Worm (Caenorhabditis elegans) whole organism, L4 larva: ENCODE data around the gene rab-18.

Experiments
- D1046.2 ChIP-seq: fragments of 200-800 bp; sonication (Bioruptor generic); IDR thresholded peaks from 2 replicates; pipeline ENCODE4 v1.3.6; 2022; ENCODE audit warnings: missing genetic modification characterization, missing compliant biosample characterization
- F10B5.3 ChIP-seq: sonication (generic microtip); optimal IDR thresholded peaks from 2 replicates; lab custom pipeline; 2016; ENCODE audit warnings: mild to moderate bottlenecking, missing genetic modification characterization, missing compliant biosample characterization
- F26F4.8 ChIP-seq: fragments of 200-800 bp; sonication (Bioruptor generic); conservative IDR thresholded peaks from 2 replicates; pipeline ENCODE4 v1.3.6; 2022; ENCODE audit warnings: missing genetic modification characterization, missing compliant biosample characterization
- Y105C5A.15 ChIP-seq: fragments of 200-800 bp; sonication (Bioruptor generic); IDR thresholded peaks from 2 replicates; pipeline ENCODE4 v1.3.6; 2022; ENCODE audit warnings: missing genetic modification characterization, missing compliant biosample characterization
- Y48G9A.11 ChIP-seq: fragments of 200-800 bp; sonication (Bioruptor generic); IDR thresholded peaks from 2 replicates; pipeline ENCODE4 v1.3.6; 2022; ENCODE audit warnings: missing genetic modification reagents, missing genetic modification characterization, missing compliant biosample characterization
- Y75B8A.6 ChIP-seq: fragments of 200-800 bp; sonication (Bioruptor generic); IDR thresholded peaks from 2 replicates; pipeline ENCODE4 v1.3.6; 2022; ENCODE audit warnings: missing genetic modification reagents, missing genetic modification characterization, missing compliant biosample characterization
- ZK546.5 ChIP-seq, 2 experiments: sonication (generic microtip); optimal IDR thresholded peaks; 2 replicates each; lab custom pipeline; 2017; ENCODE audit warnings: missing biosample characterization in 2 of 2, missing genetic modification characterization in 2 of 2
- aly-2 ChIP-seq: sonication (generic microtip); optimal IDR thresholded peaks from 2 replicates; lab custom pipeline; 2018; ENCODE audit warnings: missing biosample characterization, missing genetic modification characterization
- ama-1 ChIP-seq: fragments of 150-350 bp; optimal IDR thresholded peaks from 2 replicates; lab custom pipeline; 2014; ENCODE audit warnings: inconsistent platforms, mixed read lengths
- ceh-20 ChIP-seq: fragments of 200-800 bp; sonication (Bioruptor generic); IDR thresholded peaks from 2 replicates; pipeline ENCODE4 v1.3.6; 2022; ENCODE audit warnings: missing genetic modification reagents, missing genetic modification characterization, missing compliant biosample characterization
- ceh-28 ChIP-seq: fragments of 150-350 bp; optimal IDR thresholded peaks from 2 replicates; lab custom pipeline; 2014; ENCODE audit warnings: missing biosample characterization, missing genetic modification reagents, missing genetic modification characterization
- daf-12 ChIP-seq: fragments of 150-350 bp; optimal IDR thresholded peaks from 2 replicates; lab custom pipeline; 2014; ENCODE audit warnings: missing biosample characterization, missing genetic modification reagents, missing genetic modification characterization
- daf-16 ChIP-seq, 3 experiments: sonication (generic microtip); optimal IDR thresholded peaks; 2 replicates each; lab custom pipeline; 2016 to 2017; ENCODE audit warnings: missing genetic modification characterization in 3 of 3, missing genetic modification reagents in 3 of 3, mild to moderate bottlenecking in 2 of 3, missing compliant biosample characterization in 2 of 3, missing biosample characterization in 1 of 3, moderate library complexity in 1 of 3
- dmd-9 ChIP-seq: fragments of 200-800 bp; sonication (Bioruptor generic); IDR thresholded peaks from 2 replicates; pipeline ENCODE4 v1.3.6; 2022; ENCODE audit warnings: missing genetic modification reagents, missing genetic modification characterization, missing compliant biosample characterization
- egl-43 ChIP-seq: fragments of 200-800 bp; sonication (Bioruptor generic); IDR thresholded peaks from 2 replicates; pipeline ENCODE4 v1.3.6; 2022; ENCODE audit warnings: missing genetic modification reagents, missing genetic modification characterization, missing compliant biosample characterization
- gei-8 ChIP-seq: fragments of 200-800 bp; sonication (Bioruptor generic); optimal IDR thresholded peaks from 2 replicates; lab custom pipeline; 2018; ENCODE audit warnings: mild to moderate bottlenecking, missing genetic modification characterization, missing compliant biosample characterization
- lin-13 ChIP-seq: fragments of 150-350 bp; optimal IDR thresholded peaks from 2 replicates; lab custom pipeline; 2014; ENCODE audit warnings: missing biosample characterization, missing genetic modification reagents, missing genetic modification characterization
- lin-39 ChIP-seq: fragments of 150-350 bp; optimal IDR thresholded peaks from 2 replicates; lab custom pipeline; 2014; ENCODE audit warnings: missing biosample characterization, missing genetic modification reagents, missing genetic modification characterization
- lir-3 ChIP-seq: sonication (generic microtip); optimal IDR thresholded peaks from 2 replicates; lab custom pipeline; 2016; ENCODE audit warnings: mild to moderate bottlenecking, missing genetic modification characterization, missing compliant biosample characterization
- lsy-2 ChIP-seq, 2 experiments: fragments of 150-350 bp in 1 of 2; sonication (generic microtip) in 1 of 2; optimal IDR thresholded peaks; 2 replicates each; lab custom pipeline; 2014 to 2017; ENCODE audit warnings: missing biosample characterization in 2 of 2, missing genetic modification characterization in 2 of 2
- mdl-1 ChIP-seq, 2 experiments: fragments of 150-350 bp in 1 of 2; sonication (generic microtip) in 1 of 2; optimal IDR thresholded peaks; 2 replicates each; lab custom pipeline; 2014 to 2017; ENCODE audit warnings: missing biosample characterization in 2 of 2, missing genetic modification characterization in 2 of 2
- mxl-2 ChIP-seq: fragments of 200-800 bp; sonication (Bioruptor generic); conservative IDR thresholded peaks from 2 replicates; pipeline ENCODE4 v1.3.6; 2022; ENCODE audit warnings: missing genetic modification reagents, missing genetic modification characterization, missing compliant biosample characterization
- nhr-10 ChIP-seq: fragments of 150-350 bp; optimal IDR thresholded peaks from 2 replicates; lab custom pipeline; 2014; ENCODE audit warnings: missing biosample characterization, missing genetic modification characterization
- nhr-11 ChIP-seq: fragments of 150-350 bp; optimal IDR thresholded peaks from 2 replicates; lab custom pipeline; 2014; ENCODE audit warnings: missing biosample characterization, missing genetic modification characterization
- nhr-25 ChIP-seq: sonication (generic microtip); optimal IDR thresholded peaks from 2 replicates; lab custom pipeline; 2017; ENCODE audit warnings: missing genetic modification characterization, mild to moderate bottlenecking, missing compliant biosample characterization, antibody characterized with exemption, moderate library complexity, borderline replicate concordance; ENCODE audit not compliant: insufficient read depth
- php-3 ChIP-seq: fragments of 200-800 bp; sonication (Bioruptor generic); IDR thresholded peaks from 2 replicates; pipeline ENCODE4 v1.3.6; 2022; ENCODE audit warnings: missing genetic modification reagents, missing genetic modification characterization, missing compliant biosample characterization
- sdz-12 ChIP-seq: fragments of 200-800 bp; sonication (Bioruptor generic); optimal IDR thresholded peaks from 2 replicates; lab custom pipeline; 2018; ENCODE audit warnings: mild to moderate bottlenecking, missing genetic modification characterization, missing compliant biosample characterization
- skn-1 ChIP-seq: fragments of 150-350 bp; optimal IDR thresholded peaks from 2 replicates; lab custom pipeline; 2014; ENCODE audit warnings: missing biosample characterization, missing genetic modification characterization
- spr-1 ChIP-seq: sonication (generic microtip); optimal IDR thresholded peaks from 2 replicates; lab custom pipeline; 2016; ENCODE audit warnings: mild to moderate bottlenecking, missing genetic modification characterization, missing compliant biosample characterization
- tag-97 ChIP-seq: fragments of 200-800 bp; sonication (Bioruptor generic); IDR thresholded peaks from 2 replicates; pipeline ENCODE4 v1.3.6; 2022; ENCODE audit warnings: missing genetic modification characterization, missing compliant biosample characterization
- tra-1 ChIP-seq: fragments of 200-800 bp; sonication (Bioruptor generic); IDR thresholded peaks from 2 replicates; pipeline ENCODE4 v1.3.6; 2022; ENCODE audit warnings: missing genetic modification reagents, missing genetic modification characterization, missing compliant biosample characterization
- unc-130 ChIP-seq: sonication (generic microtip); optimal IDR thresholded peaks from 2 replicates; lab custom pipeline; 2016; ENCODE audit warnings: missing genetic modification reagents, missing genetic modification characterization, missing compliant biosample characterization
- unc-62 ChIP-seq, 3 experiments: fragments of 150-350 bp in 1 of 3; sonication (generic microtip); optimal IDR thresholded peaks in 2 of 3; peaks in 1 of 3; 1 replicate in 1 of 3; 2 replicates in 2 of 3; lab custom pipeline; 2014 to 2017; ENCODE audit warnings: missing biosample characterization in 3 of 3, missing genetic modification characterization in 3 of 3, missing genetic modification reagents in 3 of 3, missing genotype in 1 of 3
- vab-7 ChIP-seq: fragments of 200-800 bp; sonication (Bioruptor generic); IDR thresholded peaks from 2 replicates; pipeline ENCODE4 v1.3.6; 2022; ENCODE audit warnings: missing genetic modification reagents, missing genetic modification characterization, missing compliant biosample characterization
- zag-1 ChIP-seq: fragments of 150-350 bp; optimal IDR thresholded peaks from 2 replicates; lab custom pipeline; 2014; ENCODE audit warnings: missing biosample characterization, missing genetic modification characterization
- zfp-2 ChIP-seq: sonication (generic microtip); optimal IDR thresholded peaks from 2 replicates; lab custom pipeline; 2016; ENCODE audit warnings: mild to moderate bottlenecking, missing genetic modification characterization, missing compliant biosample characterization
- zip-11 ChIP-seq: fragments of 200-800 bp; sonication (Bioruptor generic); IDR thresholded peaks from 2 replicates; pipeline ENCODE4 v1.3.6; 2022; ENCODE audit warnings: missing genetic modification characterization, missing compliant biosample characterization
- zip-2 ChIP-seq: fragments of 150-350 bp; optimal IDR thresholded peaks from 2 replicates; lab custom pipeline; 2014; ENCODE audit warnings: missing biosample characterization, missing genetic modification characterization

The rab-18 gene

ce11 chrIII:1102908-1103307 is 22.3 kb upstream of the rab-18 start, which contains the start of gene exc-6:
TSS of gene exc-6 (plus strand) at chrIII:1103208.
- TF ChIP-seq spr-1 (tag; lab: Kevin White, UChicago) (no peak), D1046.2 (GFP tag; lab: Robert Waterston, UW) (no peak), unc-62 (GFP tag; optimal IDR thresholded peaks at IDR 0.05 in 1 of 2; lab: Kevin White, UChicago) (peak in 1 of 2 experiments; percentile 61), unc-62 (tag; optimal IDR thresholded peaks at IDR 0.05; lab: Kevin White, UChicago) (no peak)

DNA sequence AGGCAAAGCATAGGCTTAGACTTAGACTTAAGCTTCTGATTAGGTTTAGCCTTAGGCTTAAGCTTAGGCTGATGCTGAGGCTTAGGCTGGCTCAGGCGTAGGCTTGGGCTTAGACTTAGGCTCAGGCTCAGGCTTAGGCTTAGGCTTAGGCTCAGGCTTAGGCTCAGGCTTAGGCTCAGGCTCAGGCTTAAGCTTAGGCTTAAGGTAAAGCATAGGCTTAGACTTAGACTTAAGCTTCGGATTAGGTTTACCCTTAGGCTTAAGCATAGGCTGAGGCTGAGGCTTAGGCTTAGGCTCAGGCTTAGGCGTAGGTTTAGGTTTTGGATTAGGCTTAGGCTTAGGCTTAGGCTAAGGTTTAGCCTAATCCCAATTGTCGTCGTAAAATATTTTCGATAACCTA is 18.9 kb upstream of the rab-18 start:
- TF ChIP-seq php-3 (GFP tag; lab: Robert Waterston, UW) (no peak), dmd-9 (GFP tag; lab: Robert Waterston, UW) (no peak), lsy-2 (tag; optimal IDR thresholded peaks at IDR 0.05; lab: Kevin White, UChicago) (no peak), ZK546.5 (tag; optimal IDR thresholded peaks at IDR 0.05; lab: Kevin White, UChicago) (no peak), daf-16 (GFP tag; optimal IDR thresholded peaks at IDR 0.05; lab: Kevin White, UChicago) (no peak), daf-16 (tag; optimal IDR thresholded peaks at IDR 0.05; lab: Kevin White, UChicago) (no peak), F26F4.8 (GFP tag; lab: Robert Waterston, UW) (no peak), vab-7 (GFP tag; lab: Robert Waterston, UW) (no peak), ceh-20 (GFP tag; lab: Robert Waterston, UW) (no peak), lir-3 (tag; lab: Kevin White, UChicago) (no peak), F10B5.3 (tag; lab: Kevin White, UChicago) (no peak), skn-1 (tag; lab: Kevin White, UChicago) (no peak), zip-2 (tag; lab: Kevin White, UChicago) (no peak), nhr-25 (tag; lab: Kevin White, UChicago) (no peak), Y105C5A.15 (no peak), zfp-2 (tag; lab: Kevin White, UChicago) (no peak), gei-8 (no peak), egl-43 (GFP tag; lab: Robert Waterston, UW) (no peak), lin-13 (no peak), nhr-10 (tag; lab: Kevin White, UChicago) (no peak)
- TF ChIP-seq, all 104 proteins: peak for 0

DNA sequence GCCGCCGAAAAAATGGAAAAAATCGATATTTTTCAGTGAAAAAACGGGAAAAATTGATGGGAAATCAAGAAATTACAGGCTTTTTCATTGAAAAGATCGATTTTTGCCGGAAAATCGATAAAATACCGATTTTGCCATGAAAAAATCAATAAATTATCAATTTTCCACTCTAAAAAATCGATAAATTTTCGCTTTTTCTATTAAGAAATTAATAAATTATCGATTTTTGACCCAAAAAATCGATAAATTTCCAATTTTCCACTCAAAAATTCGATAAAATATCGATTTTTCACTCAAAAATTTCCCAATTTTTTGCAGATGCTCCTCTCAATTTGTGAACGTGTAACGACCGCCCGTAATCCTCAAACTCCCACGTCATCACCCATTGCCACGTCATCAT is 13.8 kb upstream of the rab-18 start:
- peak; percentile 86 for TF ChIP-seq ceh-28 (tag; lab: Kevin White, UChicago)
- no peak for TF ChIP-seq ama-1

DNA sequence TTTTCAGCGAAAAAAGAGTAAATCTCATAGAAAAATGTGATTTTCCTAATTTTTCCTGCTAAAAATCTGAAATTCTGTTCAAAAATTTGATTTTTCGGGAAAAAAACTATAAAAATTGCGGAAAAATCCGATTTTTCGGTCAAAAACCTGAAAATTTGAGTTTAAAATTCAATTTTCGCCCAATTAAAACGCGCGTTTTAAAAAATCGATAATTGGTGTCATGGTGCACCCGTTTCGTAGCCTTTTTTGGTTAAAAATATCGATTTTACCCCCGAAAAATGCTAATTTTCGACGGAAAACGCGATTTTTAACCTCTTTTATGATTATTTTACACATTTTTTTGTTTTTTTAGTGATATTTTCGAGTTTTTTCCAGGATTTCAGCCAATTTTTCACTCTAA is 4.4 kb upstream of the rab-18 start:
- TF ChIP-seq daf-12 = no peak
- TF ChIP-seq ceh-28 (tag; lab: Kevin White, UChicago) = peak; percentile 48

ce11 chrIII:1081101-1081500 is 526 bp upstream of the rab-18 start, which contains the start of gene par-2:
TSS of gene par-2 (plus strand) at chrIII:1081401.
- no peak for TF ChIP-seq zag-1
- TF ChIP-seq Y75B8A.6 = no peak
- no peak for TF ChIP-seq sdz-12 (GFP tag; lab: Kevin White, UChicago)
- TF ChIP-seq unc-130 = no peak
- TF ChIP-seq zip-11 (GFP tag; lab: Robert Waterston, UW) = no peak
- no peak for TF ChIP-seq nhr-11 (tag; lab: Kevin White, UChicago)
- no peak for TF ChIP-seq mdl-1 (tag; optimal IDR thresholded peaks at IDR 0.05; lab: Kevin White, UChicago)
- TF ChIP-seq daf-12 = no peak
- TF ChIP-seq php-3 (GFP tag; lab: Robert Waterston, UW) = no peak
- no peak for TF ChIP-seq F10B5.3 (tag; lab: Kevin White, UChicago)
- no peak for TF ChIP-seq aly-2 (tag; lab: Kevin White, UChicago)
- no peak for TF ChIP-seq tag-97 (GFP tag; lab: Robert Waterston, UW)
- TF ChIP-seq lin-39 = no peak
- no peak for TF ChIP-seq Y48G9A.11 (GFP tag; lab: Robert Waterston, UW)
- TF ChIP-seq mxl-2 (GFP tag; lab: Robert Waterston, UW) = no peak
- TF ChIP-seq spr-1 (tag; lab: Kevin White, UChicago) = no peak
- TF ChIP-seq tra-1 (GFP tag; lab: Robert Waterston, UW) = no peak
